Fruit fly (Drosophila melanogaster) whole organism, embryonic: ENCODE measurements around the gene RpS28a.

ENCODE experiments used
- CG10543 ChIP-seq: fragments of 200-800 bp; sonication (Bioruptor generic); optimal IDR thresholded peaks from 3 replicates; lab custom pipeline; 2017; ENCODE audit warnings: missing biosample characterization, mild to moderate bottlenecking, missing genetic modification characterization, moderate library complexity
- CG10979 ChIP-seq: fragments of 200-800 bp; sonication (Bioruptor generic); optimal IDR thresholded peaks from 2 replicates; lab custom pipeline; 2018; ENCODE audit warnings: missing biosample characterization, mild to moderate bottlenecking, missing genetic modification characterization, moderate library complexity
- CG14050 ChIP-seq: fragments of 200-800 bp; sonication (Bioruptor generic); IDR thresholded peaks from 3 replicates; pipeline ENCODE4 v1.3.6; 2022; ENCODE audit warnings: missing biosample characterization, missing genetic modification characterization
- CG15696 ChIP-seq: fragments of 200-800 bp; sonication (Bioruptor generic); optimal IDR thresholded peaks from 2 replicates; lab custom pipeline; 2019; ENCODE audit warnings: missing biosample characterization, mild to moderate bottlenecking, missing genetic modification characterization, moderate library complexity
- CG17361 ChIP-seq: fragments of 200-800 bp; sonication (Bioruptor generic); IDR thresholded peaks from 3 replicates; pipeline ENCODE4 v1.3.6; 2022; ENCODE audit warnings: missing biosample characterization, missing genetic modification characterization
- CG2120 ChIP-seq: fragments of 200-800 bp; sonication (Bioruptor generic); optimal IDR thresholded peaks from 3 replicates; lab custom pipeline; 2016; ENCODE audit warnings: missing biosample characterization, missing genetic modification characterization
- CG2202 ChIP-seq: fragments of 200-800 bp; sonication (Bioruptor generic); optimal IDR thresholded peaks from 2 replicates; lab custom pipeline; 2018; ENCODE audit warnings: missing biosample characterization, mild to moderate bottlenecking, missing genetic modification characterization
- CG2875 ChIP-seq: fragments of 200-800 bp; sonication (Bioruptor generic); optimal IDR thresholded peaks from 2 replicates; lab custom pipeline; 2017; ENCODE audit warnings: missing biosample characterization, mild to moderate bottlenecking, missing genetic modification characterization, missing genetic modification reagents
- CG31441 ChIP-seq: fragments of 200-800 bp; sonication (Bioruptor generic); IDR thresholded peaks from 2 replicates; pipeline ENCODE4 v1.3.6; 2022; ENCODE audit warnings: missing biosample characterization, missing genetic modification characterization
- CG32532 ChIP-seq: fragments of 200-800 bp; sonication (Bioruptor generic); IDR thresholded peaks from 2 replicates; pipeline ENCODE4 v1.3.6; 2022; ENCODE audit warnings: missing biosample characterization, missing genetic modification characterization
- CG32767 ChIP-seq: fragments of 200-800 bp; sonication (Bioruptor generic); IDR thresholded peaks from 2 replicates; pipeline ENCODE4 v1.3.6; 2022; ENCODE audit warnings: missing biosample characterization, missing genetic modification characterization
- CG34376 ChIP-seq: fragments of 200-800 bp; sonication (Bioruptor generic); optimal IDR thresholded peaks from 2 replicates; lab custom pipeline; 2018; ENCODE audit warnings: missing biosample characterization, mild to moderate bottlenecking, missing genetic modification characterization
- CG34422 ChIP-seq: fragments of 200-800 bp; sonication (Bioruptor generic); IDR thresholded peaks from 3 replicates; pipeline ENCODE4 v1.3.6; 2022; ENCODE audit warnings: missing biosample characterization, missing genetic modification characterization
- CG4328 ChIP-seq: fragments of 200-800 bp; sonication (Bioruptor generic); optimal IDR thresholded peaks from 3 replicates; lab custom pipeline; 2017; ENCODE audit warnings: missing biosample characterization, missing genetic modification reagents, missing genetic modification characterization
- CG4424 ChIP-seq: fragments of 200-800 bp; sonication (Bioruptor generic); optimal IDR thresholded peaks from 3 replicates; lab custom pipeline; 2016; ENCODE audit warnings: missing biosample characterization, missing genetic modification characterization
- CG5245 ChIP-seq: fragments of 200-800 bp; sonication (Bioruptor generic); optimal IDR thresholded peaks from 3 replicates; lab custom pipeline; 2016; ENCODE audit warnings: missing biosample characterization, missing genetic modification characterization
- CG7786 ChIP-seq: fragments of 200-800 bp; sonication (Bioruptor generic); optimal IDR thresholded peaks from 2 replicates; lab custom pipeline; 2016; ENCODE audit warnings: missing biosample characterization, missing genetic modification characterization
- CG7839 ChIP-seq: fragments of 200-800 bp; sonication (Bioruptor generic); optimal IDR thresholded peaks from 3 replicates; lab custom pipeline; 2018; ENCODE audit warnings: missing biosample characterization, mild to moderate bottlenecking, missing genetic modification characterization, moderate library complexity
- CG9437 ChIP-seq: fragments of 200-800 bp; sonication (Bioruptor generic); optimal IDR thresholded peaks from 2 replicates; lab custom pipeline; 2018; ENCODE audit warnings: missing biosample characterization, mild to moderate bottlenecking, missing genetic modification characterization
- CG9727 ChIP-seq: fragments of 200-800 bp; sonication (Bioruptor generic); optimal IDR thresholded peaks from 3 replicates; lab custom pipeline; 2017; ENCODE audit warnings: missing biosample characterization, mild to moderate bottlenecking, missing genetic modification characterization
- Drgx ChIP-seq: fragments of 200-800 bp; sonication (Bioruptor generic); IDR thresholded peaks from 2 replicates; pipeline ENCODE4 v1.3.6; 2022; ENCODE audit warnings: missing biosample characterization, missing genetic modification characterization
- HLH3B ChIP-seq: fragments of 200-800 bp; sonication (Bioruptor generic); IDR thresholded peaks from 2 replicates; pipeline ENCODE4 v1.3.6; 2022; ENCODE audit warnings: missing biosample characterization, missing genetic modification characterization
- HLH4C ChIP-seq: fragments of 200-800 bp; sonication (Bioruptor generic); IDR thresholded peaks from 3 replicates; pipeline ENCODE4 v1.3.6; 2022; ENCODE audit warnings: missing biosample characterization, missing genetic modification characterization; ENCODE audit not compliant: partially characterized antibody
- Hr51 ChIP-seq, 2 experiments: fragments of 200-800 bp; sonication (Bioruptor generic); optimal IDR thresholded peaks; 2 replicates in 1 of 2; 3 replicates in 1 of 2; lab custom pipeline; 2016 to 2018; ENCODE audit warnings: missing biosample characterization in 2 of 2, missing genetic modification characterization in 2 of 2, mild to moderate bottlenecking in 1 of 2, moderate library complexity in 1 of 2
- MTF-1 ChIP-seq: fragments of 200-800 bp; sonication (Bioruptor generic); optimal IDR thresholded peaks from 2 replicates; lab custom pipeline; 2018; ENCODE audit warnings: missing biosample characterization, mild to moderate bottlenecking, missing genetic modification characterization, borderline replicate concordance
- Poxn ChIP-seq: fragments of 200-800 bp; sonication (Bioruptor generic); IDR thresholded peaks from 2 replicates; pipeline ENCODE4 v1.3.6; 2022; ENCODE audit warnings: missing biosample characterization, missing genetic modification characterization
- Ravus ChIP-seq: fragments of 200-800 bp; sonication (Bioruptor generic); IDR thresholded peaks from 2 replicates; pipeline ENCODE4 v1.3.6; 2022; ENCODE audit warnings: missing biosample characterization, missing genetic modification characterization
- Rfx ChIP-seq: fragments of 200-800 bp; sonication (Bioruptor generic); IDR thresholded peaks from 2 replicates; pipeline ENCODE4 v1.3.6; 2022; ENCODE audit warnings: missing biosample characterization, missing genetic modification characterization
- amos ChIP-seq: fragments of 200-800 bp; sonication (Bioruptor generic); IDR thresholded peaks from 2 replicates; pipeline ENCODE4 v1.3.6; 2022; ENCODE audit warnings: missing biosample characterization, missing genetic modification characterization; ENCODE audit not compliant: partially characterized antibody
- bab2 ChIP-seq: fragments of 200-800 bp; sonication (Bioruptor generic); optimal IDR thresholded peaks from 2 replicates; lab custom pipeline; 2016; ENCODE audit warnings: missing biosample characterization, missing genetic modification characterization
- bsh ChIP-seq, 2 experiments: fragments of 200-800 bp; sonication (Bioruptor generic); optimal IDR thresholded peaks; 2 replicates each; lab custom pipeline; 2017 to 2018; ENCODE audit warnings: mild to moderate bottlenecking in 2 of 2, missing biosample characterization in 2 of 2, missing genetic modification characterization in 2 of 2, moderate library complexity in 1 of 2
- crp ChIP-seq, 2 experiments: fragments of 200-800 bp; sonication (Bioruptor generic); optimal IDR thresholded peaks; 2 replicates in 1 of 2; 3 replicates in 1 of 2; lab custom pipeline; 2017; ENCODE audit warnings: missing biosample characterization in 2 of 2, missing genetic modification characterization in 2 of 2, mild to moderate bottlenecking in 1 of 2, moderate library complexity in 1 of 2
- da ChIP-seq: fragments of 200-800 bp; sonication (Bioruptor generic); optimal IDR thresholded peaks from 2 replicates; lab custom pipeline; 2016; ENCODE audit warnings: missing biosample characterization, missing genetic modification characterization
- en ChIP-seq: fragments of 200-800 bp; sonication (Bioruptor generic); optimal IDR thresholded peaks from 2 replicates; lab custom pipeline; 2016; ENCODE audit warnings: missing biosample characterization, missing genetic modification characterization
- fru ChIP-seq: fragments of >200 bp; optimal IDR thresholded peaks from 2 replicates; lab custom pipeline; 2017
- her ChIP-seq: fragments of 200-800 bp; sonication (Bioruptor generic); optimal IDR thresholded peaks from 2 replicates; lab custom pipeline; 2016; ENCODE audit warnings: missing biosample characterization, missing genetic modification characterization
- hth ChIP-seq: fragments of >200 bp; optimal IDR thresholded peaks from 2 replicates; lab custom pipeline; 2017; ENCODE audit warnings: inconsistent platforms
- lab ChIP-seq: fragments of 200-800 bp; sonication (Bioruptor generic); optimal IDR thresholded peaks from 3 replicates; lab custom pipeline; 2017; ENCODE audit warnings: missing biosample characterization, missing genetic modification characterization, mild to moderate bottlenecking, moderate library complexity, missing genetic modification reagents
- psq ChIP-seq: fragments of 200-800 bp; sonication (Bioruptor generic); optimal IDR thresholded peaks from 2 replicates; lab custom pipeline; 2017; ENCODE audit warnings: missing biosample characterization, missing genetic modification characterization
- pzg ChIP-seq: fragments of 200-800 bp; sonication (Bioruptor generic); optimal IDR thresholded peaks from 3 replicates; lab custom pipeline; 2018; ENCODE audit warnings: missing biosample characterization, mild to moderate bottlenecking, missing genetic modification characterization, moderate library complexity
- ranshi ChIP-seq: fragments of 200-800 bp; sonication (Bioruptor generic); IDR thresholded peaks from 2 replicates; pipeline ENCODE4 v1.3.6; 2022; ENCODE audit warnings: missing biosample characterization, missing genetic modification characterization
- sd ChIP-seq: fragments of 200-800 bp; sonication (Bioruptor generic); optimal IDR thresholded peaks from 3 replicates; lab custom pipeline; 2018; ENCODE audit warnings: missing biosample characterization, mild to moderate bottlenecking, missing genetic modification characterization, moderate library complexity
- slou ChIP-seq: fragments of 200-800 bp; sonication (Bioruptor generic); optimal IDR thresholded peaks from 3 replicates; lab custom pipeline; 2016; ENCODE audit warnings: missing biosample characterization, missing genetic modification characterization
- stc ChIP-seq: fragments of 200-800 bp; sonication (Bioruptor generic); IDR thresholded peaks from 2 replicates; pipeline ENCODE4 v1.3.6; 2022; ENCODE audit warnings: missing biosample characterization, missing genetic modification characterization
- tna ChIP-seq: fragments of 200-800 bp; sonication (Bioruptor generic); IDR thresholded peaks from 2 replicates; pipeline ENCODE4 v1.3.6; 2022; ENCODE audit warnings: missing biosample characterization, missing genetic modification characterization; ENCODE audit not compliant: partially characterized antibody
- toy ChIP-seq: fragments of 200-800 bp; sonication (Bioruptor generic); IDR thresholded peaks from 2 replicates; pipeline ENCODE4 v1.3.6; 2022; ENCODE audit warnings: missing biosample characterization, missing genetic modification characterization
- vvl ChIP-seq: fragments of 200-800 bp; sonication (Bioruptor generic); IDR thresholded peaks from 2 replicates; pipeline ENCODE4 v1.3.6; 2022; ENCODE audit warnings: missing biosample characterization, missing genetic modification characterization

The RpS28a gene

DNA sequence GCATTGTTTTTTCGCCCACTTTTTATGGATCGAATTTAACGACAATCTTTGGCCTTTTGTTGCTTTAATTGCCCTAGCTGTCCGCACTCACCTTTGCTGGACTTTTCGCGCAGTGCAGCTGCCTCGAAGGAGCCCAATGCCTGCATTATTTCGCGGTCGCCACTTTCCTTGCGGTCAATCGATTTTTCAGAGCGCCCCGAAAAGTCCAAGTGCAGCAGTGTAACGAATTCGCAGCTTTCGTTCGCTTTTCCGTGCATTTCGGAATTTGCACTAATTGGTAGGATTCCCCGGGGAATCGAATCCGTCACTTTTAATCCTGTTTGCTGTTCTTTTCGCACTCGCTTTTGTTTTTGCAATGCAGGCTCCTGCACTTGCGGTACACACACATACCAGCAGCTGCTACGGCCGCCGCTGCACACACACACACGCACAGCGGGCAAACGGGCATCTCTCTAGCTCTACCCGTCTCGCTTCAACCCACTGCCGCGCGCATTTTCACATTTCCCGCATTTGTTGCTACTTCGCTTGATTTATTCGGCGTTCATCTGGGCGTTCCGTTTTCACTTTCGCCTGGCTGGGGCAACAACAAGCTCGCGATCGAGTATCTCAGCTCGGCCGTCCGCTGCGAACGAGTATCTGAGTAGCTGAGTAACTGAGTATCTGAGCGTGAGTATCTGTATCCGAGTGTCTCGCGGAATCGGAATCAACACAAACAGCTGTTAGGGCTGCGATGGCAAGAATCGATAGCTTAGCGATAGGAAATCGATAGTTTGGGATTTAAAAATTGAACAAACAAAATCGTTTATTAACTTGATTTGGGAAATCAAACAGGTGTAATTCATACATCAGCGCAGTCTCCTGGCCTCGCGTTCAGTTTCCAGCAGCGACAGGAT, 643 bp downstream of the RpS28a start, which contains the start of gene Mgat2 (continued):
- TF ChIP-seq CG14050 (GFP tag; lab: Robert Waterston, UW), result no peak
- TF ChIP-seq MTF-1, result peak; percentile 62
- TF ChIP-seq crp (GFP tag; optimal IDR thresholded peaks at IDR 0.05; lab: Kevin White, UChicago), result peak; percentile 73 to 96

DNA sequence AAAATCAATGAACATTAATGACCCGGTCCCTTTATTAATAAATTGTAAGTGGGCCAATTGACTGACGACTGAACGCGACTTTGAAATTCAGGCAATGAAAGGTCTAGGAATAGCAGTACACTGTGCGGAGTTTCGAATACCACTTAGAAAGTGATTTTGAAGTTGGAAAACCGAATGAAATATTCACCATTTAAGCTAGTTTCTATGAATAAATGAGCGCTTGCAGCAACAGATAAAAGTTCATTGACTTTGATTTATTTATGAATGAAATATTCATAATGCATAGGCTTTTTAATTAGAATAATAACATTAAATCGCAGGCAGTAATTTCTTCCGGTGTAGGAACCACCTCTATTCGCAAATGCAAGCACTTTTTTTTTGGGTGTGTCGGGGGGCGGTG, 1.4 kb downstream of the RpS28a start:
- TF ChIP-seq Hr51 (GFP tag; optimal IDR thresholded peaks at IDR 0.05; lab: Kevin White, UChicago) (peak in 1 of 2 experiments; percentile 50), slou (GFP tag; lab: Kevin White, UChicago) (no peak), CG10979 (peak; percentile 10), CG2875 (GFP tag; lab: Kevin White, UChicago) (no peak), Rfx (GFP tag; lab: Robert Waterston, UW) (peak; percentile 47), tna (GFP tag; lab: Robert Waterston, UW) (no peak), CG15696 (tag; lab: Kevin White, UChicago) (no peak), Ravus (GFP tag; lab: Robert Waterston, UW) (no peak), CG2202 (no peak), CG2120 (GFP tag; lab: Kevin White, UChicago) (peak; percentile 10), CG5245 (GFP tag; lab: Kevin White, UChicago) (no peak), CG4424 (peak; percentile 29), fru (lab: Kevin White, UChicago) (no peak), amos (GFP tag; lab: Robert Waterston, UW) (no peak), CG32532 (GFP tag; lab: Robert Waterston, UW) (peak; percentile 27; the same call in 1 of the 2 replicates), HLH3B (GFP tag; lab: Robert Waterston, UW) (0 out of 2 replicates have a peak, but pooled peaks have one; percentile 8), sd (no peak), CG9437 (GFP tag; lab: Kevin White, UChicago) (no peak), toy (no peak), CG34422 (GFP tag; lab: Robert Waterston, UW) (no peak), hth (lab: Kevin White, UChicago) (no peak), vvl (GFP tag; lab: Robert Waterston, UW) (no peak), CG34376 (no peak), pzg (GFP tag; lab: Kevin White, UChicago) (no peak), CG7839 (tag; lab: Kevin White, UChicago) (peak; percentile 22), ranshi (GFP tag; lab: Robert Waterston, UW) (peak; percentile 9; the same call in 1 of the 2 replicates), Drgx (GFP tag; lab: Robert Waterston, UW) (peak; percentile 65), CG7786 (GFP tag; lab: Kevin White, UChicago) (no peak), CG10543 (no peak), Poxn (no peak), da (no peak), her (GFP tag; lab: Kevin White, UChicago) (no peak), CG31441 (GFP tag; lab: Robert Waterston, UW) (peak; percentile 24; the same call in 1 of the 2 replicates), MTF-1 (no peak), CG9727 (GFP tag; lab: Kevin White, UChicago) (no peak), CG32767 (GFP tag; lab: Robert Waterston, UW) (no peak), lab (peak; percentile 13), CG4328 (GFP tag; lab: Kevin White, UChicago) (no peak), bsh (GFP tag; optimal IDR thresholded peaks at IDR 0.05; lab: Kevin White, UChicago) (peak in 1 of 2 experiments; percentile 29), psq (no peak), HLH4C (GFP tag; lab: Robert Waterston, UW) (no peak), CG17361 (GFP tag; lab: Robert Waterston, UW) (0 out of 3 replicates have a peak, but pooled peaks have one; percentile 16), stc (GFP tag; lab: Robert Waterston, UW) (peak; percentile 9; the same call in 1 of the 2 replicates), en (no peak), bab2 (GFP tag; lab: Kevin White, UChicago) (no peak)
